Fruit fly (Drosophila melanogaster): ENCODE results near the gene pr.

pr gene

DNA sequence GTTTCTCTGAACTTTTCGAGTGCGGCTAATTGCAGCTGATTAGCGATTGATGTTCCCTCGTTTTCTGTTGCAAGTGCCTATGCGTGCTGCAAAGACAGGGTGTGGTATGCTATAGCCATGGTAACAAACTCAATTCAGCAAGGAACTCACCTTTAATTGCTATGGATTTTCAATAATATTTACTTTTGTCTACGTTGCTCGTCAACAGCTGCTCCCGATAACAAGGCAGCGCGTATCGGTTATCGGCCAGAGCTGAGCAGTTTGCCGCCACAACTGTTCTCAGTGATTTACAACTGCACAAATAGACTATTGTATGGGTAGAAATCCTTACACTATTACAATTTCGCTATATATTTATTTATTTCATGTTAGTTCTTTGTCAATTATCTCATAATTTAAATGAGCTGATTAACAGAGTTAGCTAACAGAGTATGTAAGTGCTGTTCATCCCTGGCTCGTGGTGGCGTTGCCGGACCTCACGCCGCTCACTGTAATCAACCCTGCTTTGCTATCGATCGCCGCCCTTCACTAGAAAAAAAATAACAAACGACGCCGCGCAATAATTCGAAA is at the start of gene pr, which contains the start of gene neb:
TSS of gene pr (minus strand) at position 225 of the 570 bp plus-strand sequence.
TSS of gene neb (plus strand) at position 524 of the 570 bp plus-strand sequence.
- peak; percentile 52 for TF ChIP-seq CG33017 (tag; optimal IDR thresholded peaks at IDR 0.05)
- TF ChIP-seq Clk (GFP tag; optimal IDR thresholded peaks at IDR 0.05): no peak
- TF ChIP-seq ovo (GFP tag; optimal IDR thresholded peaks at IDR 0.05): no peak
- peak; percentile 53 for TF ChIP-seq Hr96 (GFP tag; optimal IDR thresholded peaks at IDR 0.05)
- TF ChIP-seq tj (GFP tag; optimal IDR thresholded peaks at IDR 0.05): peak; percentile 66
- TF ChIP-seq CG14711 (tag; optimal IDR thresholded peaks at IDR 0.05): peak; percentile 13
- peak; percentile 82 for TF ChIP-seq bab1 (GFP tag; optimal IDR thresholded peaks at IDR 0.05)
- TF ChIP-seq CG1620 (GFP tag; optimal IDR thresholded peaks at IDR 0.05): peak; percentile 55
- TF ChIP-seq CG7045 (GFP tag; optimal IDR thresholded peaks at IDR 0.05): peak; percentile 71
- TF ChIP-seq CG11617 (GFP tag; optimal IDR thresholded peaks at IDR 0.05): peak; percentile 48
- peak; percentile 77 for TF ChIP-seq toe (GFP tag; optimal IDR thresholded peaks at IDR 0.05)
- peak; percentile 62 for TF ChIP-seq Mnt (GFP tag; optimal IDR thresholded peaks at IDR 0.05)
- TF ChIP-seq CG5204 (GFP tag; optimal IDR thresholded peaks at IDR 0.05): no peak
- no peak for TF ChIP-seq cic (GFP tag; optimal IDR thresholded peaks at IDR 0.05)
- TF ChIP-seq pad (GFP tag; optimal IDR thresholded peaks at IDR 0.05): no peak
- TF ChIP-seq kay (GFP tag; ENCODE audit: borderline replicate concordance): no peak
- TF ChIP-seq CG7101 (tag; optimal IDR thresholded peaks at IDR 0.05): peak; percentile 69
- no peak for TF ChIP-seq CG12768 (GFP tag; optimal IDR thresholded peaks at IDR 0.05)
- TF ChIP-seq Crg-1 (GFP tag; optimal IDR thresholded peaks at IDR 0.05): peak; percentile 33
- no peak for TF ChIP-seq cnc (optimal IDR thresholded peaks at IDR 0.05)

DNA sequence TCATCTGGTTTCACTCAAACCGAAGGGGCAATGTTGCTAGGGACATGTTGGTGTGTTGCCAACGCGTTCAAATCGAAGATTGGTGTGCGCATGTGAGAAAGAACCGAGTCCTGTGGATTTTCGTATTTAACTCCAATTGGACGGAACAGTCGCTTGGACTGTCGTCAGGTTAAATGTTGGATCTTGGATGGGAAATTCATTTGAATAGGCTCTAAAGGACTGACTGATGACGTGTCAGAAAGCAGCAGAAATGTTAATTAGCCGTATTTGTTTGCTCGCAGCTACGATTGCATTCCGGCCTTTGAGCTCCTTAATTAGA is 45.9 kb upstream of the pr start:
- TF ChIP-seq CG7045 (GFP tag; optimal IDR thresholded peaks at IDR 0.05) (no peak), ovo (GFP tag; optimal IDR thresholded peaks at IDR 0.05) (no peak), tj (GFP tag; optimal IDR thresholded peaks at IDR 0.05) (no peak), CG7101 (tag; optimal IDR thresholded peaks at IDR 0.05) (no peak), cnc (optimal IDR thresholded peaks at IDR 0.05) (no peak)

DNA sequence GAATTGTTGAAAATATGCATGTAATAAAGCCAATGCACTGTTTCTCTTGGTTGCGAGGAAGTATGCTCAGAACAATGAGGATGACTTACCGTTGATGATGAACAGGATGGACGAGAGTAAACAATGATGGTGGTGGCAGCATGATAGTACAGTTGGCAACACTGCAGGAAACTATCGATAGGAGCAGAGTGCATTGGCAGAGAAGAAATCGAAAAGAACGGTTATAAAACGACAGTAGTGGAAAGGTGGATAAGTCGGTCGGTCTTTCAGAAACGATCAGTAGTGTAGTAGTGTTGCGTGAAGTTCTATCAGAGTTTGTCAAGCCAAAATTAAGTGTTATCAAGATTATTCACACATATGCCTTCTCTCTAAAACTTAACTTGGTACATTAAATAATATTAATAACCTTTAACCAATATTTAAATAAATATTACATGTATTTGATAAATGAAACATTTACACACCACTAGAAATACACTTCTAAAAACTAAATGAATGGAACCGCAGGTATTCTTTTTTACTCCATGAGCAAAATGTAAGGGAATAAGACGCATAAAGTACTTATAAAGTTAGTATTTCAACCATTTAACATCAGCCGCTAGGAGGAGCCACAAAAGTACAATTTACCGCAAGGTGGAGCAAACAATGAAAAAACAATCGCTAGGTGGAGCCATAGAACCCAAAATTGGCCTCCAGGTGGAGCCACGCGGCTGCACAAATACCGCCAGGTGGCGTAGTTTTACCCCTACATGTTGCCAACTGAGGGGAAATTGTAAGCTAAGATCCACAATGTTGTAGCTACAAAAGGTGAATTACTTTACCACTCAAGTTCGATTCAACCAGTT is 45.4 kb upstream of the pr start:
- peak; percentile 25 for TF ChIP-seq tj (GFP tag; optimal IDR thresholded peaks at IDR 0.05)
- peak; percentile 67 for TF ChIP-seq bab1 (GFP tag; optimal IDR thresholded peaks at IDR 0.05)
- TF ChIP-seq Hr96 (GFP tag; optimal IDR thresholded peaks at IDR 0.05): peak; percentile 82
- TF ChIP-seq Clk (GFP tag; optimal IDR thresholded peaks at IDR 0.05): no peak
- peak; percentile 100 for TF ChIP-seq pad (GFP tag; optimal IDR thresholded peaks at IDR 0.05)
- TF ChIP-seq CG14711 (tag; optimal IDR thresholded peaks at IDR 0.05): peak; percentile 40
- peak; percentile 35 for TF ChIP-seq CG33017 (tag; optimal IDR thresholded peaks at IDR 0.05)
- peak; percentile 69 for TF ChIP-seq CG7101 (tag; optimal IDR thresholded peaks at IDR 0.05)
- peak; percentile 89 for TF ChIP-seq CG1620 (GFP tag; optimal IDR thresholded peaks at IDR 0.05)
- peak; percentile 68 for TF ChIP-seq CG5204 (GFP tag; optimal IDR thresholded peaks at IDR 0.05)
- TF ChIP-seq CG11617 (GFP tag; optimal IDR thresholded peaks at IDR 0.05): peak; percentile 50
- peak; percentile 69 for TF ChIP-seq CG7045 (GFP tag; optimal IDR thresholded peaks at IDR 0.05)
- TF ChIP-seq cnc (optimal IDR thresholded peaks at IDR 0.05): no peak
- TF ChIP-seq CG12768 (GFP tag; optimal IDR thresholded peaks at IDR 0.05): no peak
- TF ChIP-seq cic (GFP tag; optimal IDR thresholded peaks at IDR 0.05): no peak
- TF ChIP-seq ovo (GFP tag; optimal IDR thresholded peaks at IDR 0.05): peak; percentile 60
- TF ChIP-seq Mnt (GFP tag; optimal IDR thresholded peaks at IDR 0.05): peak; percentile 68
- TF ChIP-seq toe (GFP tag; optimal IDR thresholded peaks at IDR 0.05): peak; percentile 80
- peak; percentile 74 for TF ChIP-seq Crg-1 (GFP tag; optimal IDR thresholded peaks at IDR 0.05)
- TF ChIP-seq kay (GFP tag; ENCODE audit: borderline replicate concordance): no peak

DNA sequence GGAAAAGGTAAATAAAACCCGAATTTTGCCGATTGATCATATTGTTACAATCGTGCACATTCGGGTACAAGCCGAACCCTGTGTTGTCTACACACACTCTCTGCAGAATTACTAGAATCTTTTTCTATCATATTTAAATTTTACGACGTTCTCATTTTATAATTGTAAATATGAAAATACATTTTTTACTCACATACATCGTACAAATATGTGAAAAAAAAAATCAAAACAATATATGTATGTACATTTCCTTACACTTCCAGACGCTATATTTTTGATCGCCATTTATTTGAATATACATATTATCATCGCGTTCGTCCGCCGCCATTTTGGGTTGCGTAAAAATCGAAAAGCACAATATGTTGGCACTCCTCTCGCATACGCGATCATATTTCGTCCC is 42.5 kb upstream of the pr start:
- TF ChIP-seq toe (GFP tag; optimal IDR thresholded peaks at IDR 0.05) (no peak), kay (GFP tag; ENCODE audit: borderline replicate concordance) (peak; percentile 25)

DNA sequence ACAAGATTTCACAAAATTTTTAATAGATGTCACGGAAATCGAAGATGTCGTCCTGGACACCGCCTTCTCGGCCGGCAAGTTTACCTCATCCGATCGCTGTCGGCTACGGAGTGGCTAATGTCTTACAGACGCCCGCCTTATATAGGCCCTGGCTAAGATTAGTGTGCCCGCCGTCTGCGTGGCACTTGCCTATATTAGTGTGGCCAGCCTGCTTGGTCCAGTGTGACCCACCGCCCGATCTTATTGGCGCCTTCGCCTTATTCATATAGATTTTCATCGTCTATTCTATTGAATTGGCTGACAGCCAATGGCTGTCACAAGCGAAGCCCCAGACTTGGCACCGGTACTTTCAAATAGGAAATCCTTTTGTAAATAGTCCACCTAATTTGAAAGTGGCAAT is 40.6 kb upstream of the pr start:
- no peak for TF ChIP-seq Mnt (GFP tag; optimal IDR thresholded peaks at IDR 0.05)
- no peak for TF ChIP-seq CG7045 (GFP tag; optimal IDR thresholded peaks at IDR 0.05)
- no peak for TF ChIP-seq ovo (GFP tag; optimal IDR thresholded peaks at IDR 0.05)
- TF ChIP-seq bab1 (GFP tag; optimal IDR thresholded peaks at IDR 0.05): no peak
- TF ChIP-seq tj (GFP tag; optimal IDR thresholded peaks at IDR 0.05): no peak
- no peak for TF ChIP-seq CG1620 (GFP tag; optimal IDR thresholded peaks at IDR 0.05)
- TF ChIP-seq CG33017 (tag; optimal IDR thresholded peaks at IDR 0.05): no peak
- no peak for TF ChIP-seq CG14711 (tag; optimal IDR thresholded peaks at IDR 0.05)
- TF ChIP-seq CG5204 (GFP tag; optimal IDR thresholded peaks at IDR 0.05): no peak
- no peak for TF ChIP-seq Clk (GFP tag; optimal IDR thresholded peaks at IDR 0.05)
- no peak for TF ChIP-seq cnc (optimal IDR thresholded peaks at IDR 0.05)
- TF ChIP-seq CG7101 (tag; optimal IDR thresholded peaks at IDR 0.05): no peak
- TF ChIP-seq CG11617 (GFP tag; optimal IDR thresholded peaks at IDR 0.05): no peak

DNA sequence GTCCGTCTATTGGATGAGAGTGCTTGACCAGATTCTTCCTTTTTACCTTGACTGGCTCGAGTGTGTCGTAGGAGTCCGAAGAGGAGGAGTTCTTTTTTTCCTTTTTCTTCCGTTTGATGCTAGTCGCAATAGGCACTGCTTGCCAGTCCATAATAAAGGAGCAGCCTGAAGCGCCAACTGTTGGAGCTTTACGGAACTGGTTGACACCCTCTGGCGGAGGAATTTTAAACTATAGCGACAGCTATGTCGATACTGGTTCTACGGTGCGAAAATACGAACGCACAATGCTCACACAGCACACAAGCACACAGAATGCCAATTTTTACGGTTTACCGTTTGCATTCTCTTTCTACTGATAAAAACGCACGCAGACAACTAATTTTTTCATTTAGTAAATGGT is 31.3 kb upstream of the pr start:
- TF ChIP-seq CG1620 (GFP tag; optimal IDR thresholded peaks at IDR 0.05) (peak; percentile 31), CG7101 (tag; optimal IDR thresholded peaks at IDR 0.05) (no peak), bab1 (GFP tag; optimal IDR thresholded peaks at IDR 0.05) (no peak), cnc (optimal IDR thresholded peaks at IDR 0.05) (no peak), CG12768 (GFP tag; optimal IDR thresholded peaks at IDR 0.05) (no peak), cic (GFP tag; optimal IDR thresholded peaks at IDR 0.05) (no peak), pad (GFP tag; optimal IDR thresholded peaks at IDR 0.05) (peak; percentile 44), Clk (GFP tag; optimal IDR thresholded peaks at IDR 0.05) (no peak)
